Fruit fly (Drosophila melanogaster) whole organism, embryonic: ENCODE results near the gene TBC1D16.

Experiments
- Atf-2 ChIP-seq: fragments of 200-800 bp; sonication (Bioruptor generic); optimal IDR thresholded peaks from 2 replicates; lab custom pipeline; 2016; ENCODE audit warnings: missing biosample characterization, missing genetic modification characterization
- CG10959 ChIP-seq: fragments of 200-800 bp; sonication (Bioruptor generic); IDR thresholded peaks from 2 replicates; pipeline ENCODE4 v1.3.6; 2022; ENCODE audit warnings: missing biosample characterization, missing genetic modification characterization
- CG10979 ChIP-seq: fragments of 200-800 bp; sonication (Bioruptor generic); optimal IDR thresholded peaks from 2 replicates; lab custom pipeline; 2018; ENCODE audit warnings: missing biosample characterization, mild to moderate bottlenecking, missing genetic modification characterization, moderate library complexity
- CG11504 ChIP-seq: fragments of 200-800 bp; sonication (Bioruptor generic); optimal IDR thresholded peaks from 3 replicates; lab custom pipeline; 2019; ENCODE audit warnings: missing biosample characterization, mild to moderate bottlenecking, missing genetic modification characterization, moderate library complexity
- CG12236 ChIP-seq: fragments of 200-800 bp; sonication (Bioruptor generic); optimal IDR thresholded peaks from 2 replicates; lab custom pipeline; 2016; ENCODE audit warnings: missing biosample characterization, missing genetic modification characterization
- CG1233 ChIP-seq: fragments of 200-800 bp; sonication (Bioruptor generic); optimal IDR thresholded peaks from 4 replicates; lab custom pipeline; 2018; ENCODE audit warnings: missing biosample characterization, mild to moderate bottlenecking, missing genetic modification characterization
- CG13775 ChIP-seq: fragments of 200-800 bp; sonication (Bioruptor generic); optimal IDR thresholded peaks from 3 replicates; lab custom pipeline; 2017; ENCODE audit warnings: missing biosample characterization, mild to moderate bottlenecking, missing genetic modification characterization
- CG13894 ChIP-seq: fragments of 200-800 bp; sonication (Bioruptor generic); optimal IDR thresholded peaks from 3 replicates; lab custom pipeline; 2018; ENCODE audit warnings: missing biosample characterization, mild to moderate bottlenecking, missing genetic modification characterization, moderate library complexity
- CG14710 ChIP-seq: fragments of 200-800 bp; sonication (Bioruptor generic); optimal IDR thresholded peaks from 3 replicates; lab custom pipeline; 2019; ENCODE audit warnings: missing biosample characterization, mild to moderate bottlenecking, missing genetic modification characterization, moderate library complexity
- CG15011 ChIP-seq: fragments of 200-800 bp; sonication (Bioruptor generic); optimal IDR thresholded peaks from 3 replicates; lab custom pipeline; 2018; ENCODE audit warnings: missing biosample characterization, mild to moderate bottlenecking, missing genetic modification characterization
- CG15073 ChIP-seq: fragments of 200-800 bp; sonication (Bioruptor generic); optimal IDR thresholded peaks from 2 replicates; lab custom pipeline; 2016; ENCODE audit warnings: missing biosample characterization, missing genetic modification characterization
- CG15269 ChIP-seq: fragments of 200-800 bp; sonication (Bioruptor generic); optimal IDR thresholded peaks from 2 replicates; lab custom pipeline; 2018; ENCODE audit warnings: missing biosample characterization, mild to moderate bottlenecking, missing genetic modification characterization, moderate library complexity
- CG15696 ChIP-seq: fragments of 200-800 bp; sonication (Bioruptor generic); optimal IDR thresholded peaks from 2 replicates; lab custom pipeline; 2019; ENCODE audit warnings: missing biosample characterization, mild to moderate bottlenecking, missing genetic modification characterization, moderate library complexity
- CG1602 ChIP-seq: fragments of 200-800 bp; sonication (Bioruptor generic); optimal IDR thresholded peaks from 3 replicates; lab custom pipeline; 2016; ENCODE audit warnings: missing biosample characterization, missing genetic modification characterization
- CG16815 ChIP-seq: fragments of 200-800 bp; sonication (Bioruptor generic); optimal IDR thresholded peaks from 3 replicates; lab custom pipeline; 2017; ENCODE audit warnings: missing biosample characterization, mild to moderate bottlenecking, missing genetic modification characterization
- CG17361 ChIP-seq: fragments of 200-800 bp; sonication (Bioruptor generic); IDR thresholded peaks from 3 replicates; pipeline ENCODE4 v1.3.6; 2022; ENCODE audit warnings: missing biosample characterization, missing genetic modification characterization
- CG17568 ChIP-seq: fragments of 200-800 bp; sonication (Bioruptor generic); optimal IDR thresholded peaks from 2 replicates; lab custom pipeline; 2018; ENCODE audit warnings: missing biosample characterization, mild to moderate bottlenecking, missing genetic modification characterization, moderate library complexity
- CG1832 ChIP-seq: fragments of 200-800 bp; sonication (Bioruptor generic); optimal IDR thresholded peaks from 2 replicates; lab custom pipeline; 2017; ENCODE audit warnings: missing biosample characterization, mild to moderate bottlenecking, missing genetic modification characterization, inconsistent platforms
- CG18619 ChIP-seq: fragments of 200-800 bp; sonication (Bioruptor generic); optimal IDR thresholded peaks from 3 replicates; lab custom pipeline; 2017; ENCODE audit warnings: missing biosample characterization, mild to moderate bottlenecking, missing genetic modification characterization
- CG33557 ChIP-seq: fragments of 200-800 bp; sonication (Bioruptor generic); optimal IDR thresholded peaks from 2 replicates; lab custom pipeline; 2019; ENCODE audit warnings: missing biosample characterization, mild to moderate bottlenecking, missing genetic modification characterization, moderate library complexity
- CG9437 ChIP-seq: fragments of 200-800 bp; sonication (Bioruptor generic); optimal IDR thresholded peaks from 2 replicates; lab custom pipeline; 2018; ENCODE audit warnings: missing biosample characterization, mild to moderate bottlenecking, missing genetic modification characterization
- CoRest ChIP-seq: fragments of 200-800 bp; sonication (Bioruptor generic); optimal IDR thresholded peaks from 3 replicates; lab custom pipeline; 2018; ENCODE audit warnings: missing biosample characterization, mild to moderate bottlenecking, missing genetic modification characterization, moderate library complexity
- Dek ChIP-seq: fragments of 200-800 bp; sonication (Bioruptor generic); optimal IDR thresholded peaks from 3 replicates; lab custom pipeline; 2019; ENCODE audit warnings: missing biosample characterization, mild to moderate bottlenecking, missing genetic modification characterization, moderate library complexity
- Elba2 ChIP-seq: fragments of 200-800 bp; sonication (Bioruptor generic); optimal IDR thresholded peaks from 3 replicates; lab custom pipeline; 2016; ENCODE audit warnings: missing biosample characterization, missing genetic modification characterization
- Gsc ChIP-seq: fragments of 200-800 bp; sonication (Bioruptor generic); IDR thresholded peaks from 2 replicates; pipeline ENCODE4 v1.3.6; 2022; ENCODE audit warnings: missing biosample characterization, missing genetic modification characterization
- Hey ChIP-seq: fragments of 200-800 bp; sonication (Bioruptor generic); optimal IDR thresholded peaks from 3 replicates; lab custom pipeline; 2018; ENCODE audit warnings: missing biosample characterization, mild to moderate bottlenecking, missing genetic modification characterization
- Hr51 ChIP-seq, 2 experiments: fragments of 200-800 bp; sonication (Bioruptor generic); optimal IDR thresholded peaks; 2 replicates in 1 of 2; 3 replicates in 1 of 2; lab custom pipeline; 2016 to 2018; ENCODE audit warnings: missing biosample characterization in 2 of 2, missing genetic modification characterization in 2 of 2, mild to moderate bottlenecking in 1 of 2, moderate library complexity in 1 of 2
- Hsf ChIP-seq: fragments of 200-800 bp; sonication (Bioruptor generic); optimal IDR thresholded peaks from 3 replicates; lab custom pipeline; 2016; ENCODE audit warnings: missing biosample characterization, missing genetic modification characterization
- Neu2 ChIP-seq: fragments of 200-800 bp; sonication (Bioruptor generic); optimal IDR thresholded peaks from 3 replicates; lab custom pipeline; 2016; ENCODE audit warnings: missing biosample characterization, missing genetic modification characterization, borderline replicate concordance
- Nf-YB ChIP-seq: fragments of 200-800 bp; sonication (Bioruptor generic); optimal IDR thresholded peaks from 3 replicates; lab custom pipeline; 2019; ENCODE audit warnings: missing biosample characterization, mild to moderate bottlenecking, missing genetic modification characterization, moderate library complexity
- Spps ChIP-seq: fragments of 200-800 bp; sonication (Bioruptor generic); optimal IDR thresholded peaks from 2 replicates; lab custom pipeline; 2018; ENCODE audit warnings: missing biosample characterization, mild to moderate bottlenecking, missing genetic modification characterization
- abd-A ChIP-seq: fragments of 200-800 bp; sonication (Bioruptor generic); optimal IDR thresholded peaks from 3 replicates; lab custom pipeline; 2019; ENCODE audit warnings: missing biosample characterization, mild to moderate bottlenecking, missing genetic modification characterization, moderate library complexity
- ash1 ChIP-seq: fragments of 200-800 bp; sonication (Bioruptor generic); optimal IDR thresholded peaks from 2 replicates; lab custom pipeline; 2018; ENCODE audit warnings: missing biosample characterization, mild to moderate bottlenecking, missing genetic modification characterization
- cato ChIP-seq: fragments of 200-800 bp; sonication (Bioruptor generic); optimal IDR thresholded peaks from 2 replicates; lab custom pipeline; 2016; ENCODE audit warnings: missing biosample characterization, missing genetic modification characterization, borderline replicate concordance
- ci ChIP-seq: fragments of 200-800 bp; sonication (Bioruptor generic); IDR thresholded peaks from 3 replicates; pipeline ENCODE4 v1.3.6; 2022; ENCODE audit warnings: missing biosample characterization, missing genetic modification characterization
- dpn ChIP-seq, 2 experiments: fragments of 200-800 bp; sonication (Bioruptor generic); optimal IDR thresholded peaks; 3 replicates each; lab custom pipeline; 2016; ENCODE audit warnings: missing biosample characterization in 2 of 2, missing genetic modification characterization in 2 of 2
- en ChIP-seq: fragments of 200-800 bp; sonication (Bioruptor generic); optimal IDR thresholded peaks from 2 replicates; lab custom pipeline; 2016; ENCODE audit warnings: missing biosample characterization, missing genetic modification characterization
- hb ChIP-seq: fragments of 200-800 bp; sonication (Bioruptor generic); IDR thresholded peaks from 3 replicates; pipeline ENCODE4 v1.3.6; 2022; ENCODE audit warnings: missing biosample characterization, missing genetic modification characterization; ENCODE audit not compliant: partially characterized antibody
- jing ChIP-seq: fragments of 200-800 bp; sonication (Bioruptor generic); optimal IDR thresholded peaks from 2 replicates; lab custom pipeline; 2018; ENCODE audit warnings: missing biosample characterization, mild to moderate bottlenecking, missing genetic modification characterization
- jumu ChIP-seq: fragments of 200-800 bp; sonication (Bioruptor generic); optimal IDR thresholded peaks from 3 replicates; lab custom pipeline; 2016; ENCODE audit warnings: missing biosample characterization, missing genetic modification characterization
- knrl ChIP-seq: fragments of 200-800 bp; sonication (Bioruptor generic); IDR thresholded peaks from 3 replicates; pipeline ENCODE4 v1.3.6; 2022; ENCODE audit warnings: missing biosample characterization, missing genetic modification characterization; ENCODE audit not compliant: partially characterized antibody
- nerfin-2 ChIP-seq: fragments of 200-800 bp; sonication (Bioruptor generic); IDR thresholded peaks from 2 replicates; pipeline ENCODE4 v1.3.6; 2022; ENCODE audit warnings: missing biosample characterization, missing genetic modification characterization; ENCODE audit not compliant: partially characterized antibody
- oc ChIP-seq: fragments of 200-800 bp; sonication (Bioruptor generic); optimal IDR thresholded peaks from 2 replicates; lab custom pipeline; 2018; ENCODE audit warnings: missing biosample characterization, mild to moderate bottlenecking, missing genetic modification characterization, moderate library complexity
- pho ChIP-seq: fragments of 200-800 bp; sonication (Bioruptor generic); optimal IDR thresholded peaks from 2 replicates; lab custom pipeline; 2016; ENCODE audit warnings: missing biosample characterization, missing genetic modification characterization
- salm ChIP-seq: fragments of 200-800 bp; sonication (Bioruptor generic); optimal IDR thresholded peaks from 2 replicates; lab custom pipeline; 2018; ENCODE audit warnings: missing biosample characterization, mild to moderate bottlenecking, missing genetic modification characterization
- schlank ChIP-seq: fragments of 200-800 bp; sonication (Bioruptor generic); optimal IDR thresholded peaks from 2 replicates; lab custom pipeline; 2018; ENCODE audit warnings: missing biosample characterization, mild to moderate bottlenecking, missing genetic modification characterization
- so ChIP-seq: fragments of 200-800 bp; sonication (Bioruptor generic); IDR thresholded peaks from 3 replicates; pipeline ENCODE4 v1.3.6; 2022; ENCODE audit warnings: missing biosample characterization, missing genetic modification characterization
- ssp ChIP-seq: fragments of 200-800 bp; sonication (Bioruptor generic); IDR thresholded peaks from 2 replicates; pipeline ENCODE4 v1.3.6; 2022; ENCODE audit warnings: missing biosample characterization, missing genetic modification characterization
- zen ChIP-seq: fragments of 200-800 bp; sonication (Bioruptor generic); optimal IDR thresholded peaks from 3 replicates; lab custom pipeline; 2018; ENCODE audit warnings: missing biosample characterization, mild to moderate bottlenecking, missing genetic modification characterization, moderate library complexity

TBC1D16 gene

DNA sequence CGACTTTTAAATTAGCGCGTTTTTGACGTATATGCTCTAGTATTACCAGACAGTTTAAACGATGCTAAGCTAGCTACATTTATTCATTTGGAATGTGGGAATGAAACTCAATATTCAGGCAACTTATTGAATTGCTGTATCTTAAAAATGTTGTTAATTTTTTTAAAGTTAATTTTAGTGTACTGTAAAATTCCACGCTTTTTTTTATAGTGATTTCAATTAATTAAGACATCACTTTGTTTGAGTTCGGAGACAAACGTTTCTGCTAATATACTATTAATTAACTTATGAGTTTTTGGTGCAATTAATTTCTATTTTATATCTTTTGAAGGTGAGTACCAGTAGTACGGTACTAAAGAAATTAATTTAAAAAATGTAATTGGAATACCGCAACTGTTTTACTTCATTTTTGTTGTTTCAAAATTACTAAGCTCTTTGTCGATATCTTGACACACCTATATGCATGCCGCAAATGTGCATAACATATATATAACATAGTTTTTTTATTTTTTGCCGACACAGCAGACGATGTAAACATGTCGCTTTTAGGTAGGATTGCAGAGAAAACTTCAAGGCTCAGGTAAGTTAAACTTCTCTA is 49.1 kb downstream of the TBC1D16 start, which contains the start of the genes Cdk1 and mRpS7 (continued):
- TF ChIP-seq Hr51 (GFP tag; optimal IDR thresholded peaks at IDR 0.05; lab: Kevin White, UChicago): peak; percentile 4 to 81
- peak; percentile 83 for TF ChIP-seq CG15269
- peak; percentile 29 for TF ChIP-seq Elba2 (GFP tag; lab: Kevin White, UChicago)
- no peak for TF ChIP-seq oc (tag; lab: Kevin White, UChicago)
- no peak for TF ChIP-seq CG17568
- TF ChIP-seq schlank (tag; lab: Kevin White, UChicago): no peak
- TF ChIP-seq cato (GFP tag; lab: Kevin White, UChicago): peak; percentile 63
- TF ChIP-seq Atf-2: peak; percentile 38
- TF ChIP-seq CG9437 (GFP tag; lab: Kevin White, UChicago): peak; percentile 80
- TF ChIP-seq nerfin-2: no peak
- TF ChIP-seq jing (GFP tag; lab: Kevin White, UChicago): no peak
- peak; percentile 87 for TF ChIP-seq CG14710 (tag; lab: Kevin White, UChicago)
- peak; percentile 51 for TF ChIP-seq Nf-YB
- TF ChIP-seq zen: peak; percentile 70
- TF ChIP-seq CG1832 (GFP tag; lab: Kevin White, UChicago): no peak
- peak; percentile 63 for TF ChIP-seq pho (GFP tag; lab: Kevin White, UChicago)
- TF ChIP-seq Hey: no peak
- peak; percentile 79 for TF ChIP-seq Hsf (GFP tag; lab: Kevin White, UChicago)
- TF ChIP-seq Neu2 (GFP tag; lab: Kevin White, UChicago): no peak
- peak; percentile 70 for TF ChIP-seq CG10979 (tag; lab: Kevin White, UChicago)
- TF ChIP-seq CG16815 (GFP tag; lab: Kevin White, UChicago): peak; percentile 51
- TF ChIP-seq CG13894 (tag; lab: Kevin White, UChicago): peak; percentile 47
- TF ChIP-seq CG10959 (GFP tag; lab: Robert Waterston, UW): no peak
- peak; percentile 71 for TF ChIP-seq ssp (GFP tag; lab: Robert Waterston, UW)
- TF ChIP-seq CG1233 (GFP tag; lab: Kevin White, UChicago): peak; percentile 66
- peak; percentile 29 to 62 for TF ChIP-seq dpn (GFP tag; optimal IDR thresholded peaks at IDR 0.05; lab: Kevin White, UChicago)
- TF ChIP-seq salm: peak; percentile 66
- TF ChIP-seq ci (GFP tag; lab: Robert Waterston, UW): peak; percentile 82; the same call in 2 of the 3 replicates
- peak; percentile 92 for TF ChIP-seq CG17361 (GFP tag; lab: Robert Waterston, UW)
- peak; percentile 66 for TF ChIP-seq Spps (tag; lab: Kevin White, UChicago)
- TF ChIP-seq CG15696 (tag; lab: Kevin White, UChicago): peak; percentile 60
- TF ChIP-seq CG15011 (GFP tag; lab: Kevin White, UChicago): peak; percentile 41
- no peak for TF ChIP-seq CG15073 (GFP tag; lab: Kevin White, UChicago)
- peak; percentile 90 for TF ChIP-seq CoRest
- TF ChIP-seq abd-A: no peak
- no peak for TF ChIP-seq Gsc (GFP tag; lab: Robert Waterston, UW)
- no peak for TF ChIP-seq CG12236 (GFP tag; lab: Kevin White, UChicago)
- peak; percentile 81 for TF ChIP-seq Dek (tag; lab: Kevin White, UChicago)
- 0 out of 3 replicates have a peak, but pooled peaks have one; percentile 34 for TF ChIP-seq so
- peak; percentile 70 for TF ChIP-seq CG1602 (GFP tag; lab: Kevin White, UChicago)
- no peak for TF ChIP-seq en (GFP tag; lab: Kevin White, UChicago)
- TF ChIP-seq CG13775 (GFP tag; lab: Kevin White, UChicago): peak; percentile 80
- TF ChIP-seq ash1: no peak
- TF ChIP-seq CG11504: peak; percentile 85
- peak; percentile 72 for TF ChIP-seq CG18619
- TF ChIP-seq CG33557 (GFP tag; lab: Kevin White, UChicago): peak; percentile 40
- no peak for TF ChIP-seq hb (GFP tag; lab: Robert Waterston, UW)
- TF ChIP-seq knrl (GFP tag; lab: Robert Waterston, UW): no peak
- TF ChIP-seq jumu (GFP tag; lab: Kevin White, UChicago): peak; percentile 33
